Worm (Caenorhabditis elegans): ENCODE results near the gene C17C3.5.

DNA sequence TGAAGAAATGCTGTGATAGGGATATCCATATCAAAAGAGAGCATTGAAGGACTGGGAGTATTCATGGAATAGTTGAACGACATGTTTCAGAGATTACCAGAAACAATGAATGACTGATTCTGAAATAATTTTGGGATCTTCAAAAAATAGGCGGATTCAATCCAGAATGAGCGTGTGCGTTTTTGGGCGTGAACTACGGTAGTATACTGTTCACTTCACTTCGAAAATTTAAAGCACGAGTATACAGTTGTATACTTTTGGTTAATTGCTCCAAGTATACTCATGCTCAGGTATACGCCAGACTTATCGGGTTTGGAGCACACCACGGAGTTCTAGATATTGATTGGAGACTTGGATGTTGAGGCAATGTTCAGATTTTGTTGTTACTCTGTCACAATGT, 26.3 kb upstream of the C17C3.5 start, which contains the start of gene tbx-35:
- no peak for TF ChIP-seq lin-15B (tag; optimal IDR thresholded peaks at IDR 0.05)
- no peak for TF ChIP-seq fkh-4 (tag; optimal IDR thresholded peaks at IDR 0.05; ENCODE audit: borderline replicate concordance)
- no peak for TF ChIP-seq unc-62 (GFP tag; optimal IDR thresholded peaks at IDR 0.05)
- TF ChIP-seq ztf-4 (tag; optimal IDR thresholded peaks at IDR 0.05): no peak
- no peak for TF ChIP-seq zag-1 (tag; optimal IDR thresholded peaks at IDR 0.05)
- TF ChIP-seq alr-1 (tag; optimal IDR thresholded peaks at IDR 0.05; ENCODE audit: borderline replicate concordance): no peak
- TF ChIP-seq snpc-4 (tag; optimal IDR thresholded peaks at IDR 0.05): no peak
- no peak for TF ChIP-seq egl-27 (tag; optimal IDR thresholded peaks at IDR 0.05)
- no peak for TF ChIP-seq pqm-1 (tag; optimal IDR thresholded peaks at IDR 0.05)

Data from whole organism, L1 larva.